Fruit fly (Drosophila melanogaster) whole organism, prepupa: ENCODE measurements around the gene CG12448.

Experiments used
- Blimp-1 ChIP-seq: fragments of 200-800 bp; sonication (Bioruptor generic); optimal IDR thresholded peaks from 3 replicates; lab custom pipeline; 2017; ENCODE audit warnings: missing biosample characterization, missing genetic modification characterization, mild to moderate bottlenecking, moderate library complexity, missing genetic modification reagents
- CG10631 ChIP-seq: fragments of 200-800 bp; sonication (Bioruptor generic); optimal IDR thresholded peaks from 2 replicates; lab custom pipeline; 2016; ENCODE audit warnings: missing biosample characterization, missing genetic modification characterization
- CG10669 ChIP-seq: fragments of 200-800 bp; sonication (Bioruptor generic); optimal IDR thresholded peaks from 3 replicates; lab custom pipeline; 2018; ENCODE audit warnings: missing biosample characterization, mild to moderate bottlenecking, missing genetic modification characterization, moderate library complexity
- CG11294 ChIP-seq: fragments of 200-800 bp; sonication (Bioruptor generic); IDR thresholded peaks from 2 replicates; pipeline ENCODE4 v1.3.6; 2022; ENCODE audit warnings: missing biosample characterization, missing genetic modification characterization
- CG15336 ChIP-seq: fragments of 200-800 bp; sonication (Bioruptor generic); IDR thresholded peaks from 2 replicates; pipeline ENCODE4 v1.3.6; 2022; ENCODE audit warnings: missing biosample characterization, missing genetic modification characterization
- CG1621 ChIP-seq: fragments of 200-800 bp; sonication (Bioruptor generic); optimal IDR thresholded peaks from 3 replicates; lab custom pipeline; 2018; ENCODE audit warnings: missing biosample characterization, mild to moderate bottlenecking, missing genetic modification characterization
- CG16779 ChIP-seq: fragments of 200-800 bp; sonication (Bioruptor generic); optimal IDR thresholded peaks from 3 replicates; lab custom pipeline; 2017; ENCODE audit warnings: missing biosample characterization, mild to moderate bottlenecking, missing genetic modification characterization
- CG3032 ChIP-seq: fragments of 200-800 bp; optimal IDR thresholded peaks from 2 replicates; lab custom pipeline; 2019; ENCODE audit warnings: missing biosample characterization, mild to moderate bottlenecking, missing genetic modification characterization, moderate library complexity
- CG31627 ChIP-seq: fragments of 200-800 bp; sonication (Bioruptor generic); optimal IDR thresholded peaks from 3 replicates; lab custom pipeline; 2016; ENCODE audit warnings: missing biosample characterization, missing genetic modification characterization
- CG32006 ChIP-seq: fragments of 200-800 bp; sonication (Bioruptor generic); optimal IDR thresholded peaks from 3 replicates; lab custom pipeline; 2017; ENCODE audit warnings: missing biosample characterization, mild to moderate bottlenecking, missing genetic modification characterization
- CG34406 ChIP-seq: fragments of 200-800 bp; sonication (Bioruptor generic); optimal IDR thresholded peaks from 3 replicates; lab custom pipeline; 2016; ENCODE audit warnings: missing biosample characterization, missing genetic modification characterization
- CG3919 ChIP-seq: fragments of 200-800 bp; sonication (Bioruptor generic); optimal IDR thresholded peaks from 3 replicates; lab custom pipeline; 2016; ENCODE audit warnings: missing biosample characterization, missing genetic modification characterization
- CG4318 ChIP-seq: fragments of 200-800 bp; sonication (Bioruptor generic); optimal IDR thresholded peaks from 3 replicates; lab custom pipeline; 2017; ENCODE audit warnings: missing biosample characterization, mild to moderate bottlenecking, missing genetic modification characterization
- CG6163 ChIP-seq: fragments of 200-800 bp; sonication (Bioruptor generic); IDR thresholded peaks from 3 replicates; pipeline ENCODE4 v1.3.6; 2022; ENCODE audit warnings: missing biosample characterization, missing genetic modification characterization
- CG6276 ChIP-seq: fragments of 200-800 bp; sonication (Bioruptor generic); optimal IDR thresholded peaks from 2 replicates; lab custom pipeline; 2017; ENCODE audit warnings: missing biosample characterization, mild to moderate bottlenecking, missing genetic modification characterization
- CG6792 ChIP-seq: fragments of 200-800 bp; sonication (Bioruptor generic); optimal IDR thresholded peaks from 3 replicates; lab custom pipeline; 2016; ENCODE audit warnings: missing biosample characterization, missing genetic modification characterization
- CG6808 ChIP-seq: fragments of 200-800 bp; sonication (Bioruptor generic); optimal IDR thresholded peaks from 3 replicates; lab custom pipeline; 2017; ENCODE audit warnings: missing biosample characterization, missing genetic modification characterization, mild to moderate bottlenecking, moderate library complexity, missing genetic modification reagents
- CG6854 ChIP-seq: fragments of 200-800 bp; sonication (Bioruptor generic); optimal IDR thresholded peaks from 2 replicates; lab custom pipeline; 2017; ENCODE audit warnings: missing biosample characterization, mild to moderate bottlenecking, missing genetic modification characterization
- CG7368 ChIP-seq: fragments of 200-800 bp; sonication (Bioruptor generic); optimal IDR thresholded peaks from 3 replicates; lab custom pipeline; 2016; ENCODE audit warnings: missing biosample characterization, missing genetic modification characterization
- CG8119 ChIP-seq: fragments of 200-800 bp; sonication (Bioruptor generic); IDR thresholded peaks from 3 replicates; pipeline ENCODE4 v1.3.6; 2022; ENCODE audit warnings: missing biosample characterization, missing genetic modification characterization
- CG8319 ChIP-seq: fragments of 200-800 bp; sonication (Bioruptor generic); optimal IDR thresholded peaks from 3 replicates; lab custom pipeline; 2016; ENCODE audit warnings: missing biosample characterization, missing genetic modification characterization
- CG8632 ChIP-seq: fragments of 200-800 bp; sonication (Bioruptor generic); optimal IDR thresholded peaks from 3 replicates; lab custom pipeline; 2016; ENCODE audit warnings: missing biosample characterization, missing genetic modification characterization
- CG9139 ChIP-seq: fragments of 200-800 bp; sonication (Bioruptor generic); optimal IDR thresholded peaks from 3 replicates; lab custom pipeline; 2017; ENCODE audit warnings: missing biosample characterization, mild to moderate bottlenecking, missing genetic modification characterization
- Eip75B ChIP-seq: fragments of 200-800 bp; sonication (Bioruptor generic); optimal IDR thresholded peaks from 3 replicates; lab custom pipeline; 2016; ENCODE audit warnings: missing biosample characterization, missing genetic modification characterization
- Eip78C ChIP-seq: fragments of 200-800 bp; sonication (Bioruptor generic); peaks from one replicate; lab custom pipeline; 2016; ENCODE audit warnings: missing biosample characterization, missing genetic modification characterization
- Ets21C ChIP-seq: fragments of 200-800 bp; sonication (Bioruptor generic); optimal IDR thresholded peaks from 3 replicates; lab custom pipeline; 2016; ENCODE audit warnings: missing biosample characterization, missing genetic modification characterization
- Hr39 ChIP-seq: fragments of 200-800 bp; sonication (Bioruptor generic); optimal IDR thresholded peaks from 2 replicates; lab custom pipeline; 2016; ENCODE audit warnings: missing biosample characterization, missing genetic modification characterization
- Hr4 ChIP-seq: fragments of 200-800 bp; sonication (Bioruptor generic); optimal IDR thresholded peaks from 3 replicates; lab custom pipeline; 2016; ENCODE audit warnings: missing biosample characterization, missing genetic modification characterization
- Lpt ChIP-seq: fragments of 200-800 bp; sonication (Bioruptor generic); optimal IDR thresholded peaks from 3 replicates; lab custom pipeline; 2016; ENCODE audit warnings: missing biosample characterization, missing genetic modification characterization
- Met ChIP-seq: fragments of 200-800 bp; sonication (Bioruptor generic); optimal IDR thresholded peaks from 3 replicates; lab custom pipeline; 2016; ENCODE audit warnings: missing biosample characterization, missing genetic modification characterization
- OdsH ChIP-seq: fragments of 200-800 bp; sonication (Bioruptor generic); optimal IDR thresholded peaks from 3 replicates; lab custom pipeline; 2016; ENCODE audit warnings: missing biosample characterization, missing genetic modification characterization
- Sox14 ChIP-seq: fragments of 200-800 bp; sonication (Bioruptor generic); optimal IDR thresholded peaks from 3 replicates; lab custom pipeline; 2016; ENCODE audit warnings: missing biosample characterization, missing genetic modification characterization
- Sox15 ChIP-seq: fragments of 200-800 bp; sonication (Bioruptor generic); optimal IDR thresholded peaks from 3 replicates; lab custom pipeline; 2016; ENCODE audit warnings: missing biosample characterization, missing genetic modification characterization
- achi ChIP-seq: fragments of 200-800 bp; sonication (Bioruptor generic); optimal IDR thresholded peaks from 3 replicates; lab custom pipeline; 2016; ENCODE audit warnings: missing biosample characterization, missing genetic modification characterization
- acj6 ChIP-seq: fragments of 200-800 bp; sonication (Bioruptor generic); optimal IDR thresholded peaks from 3 replicates; lab custom pipeline; 2016; ENCODE audit warnings: missing biosample characterization, missing genetic modification characterization
- cyc ChIP-seq: fragments of 200-800 bp; sonication (Bioruptor generic); optimal IDR thresholded peaks from 3 replicates; lab custom pipeline; 2016; ENCODE audit warnings: missing biosample characterization, missing genetic modification characterization
- dac ChIP-seq: fragments of 200-800 bp; sonication (Bioruptor generic); optimal IDR thresholded peaks from 2 replicates; lab custom pipeline; 2017; ENCODE audit warnings: missing biosample characterization, mild to moderate bottlenecking, missing genetic modification characterization
- dsx ChIP-seq: fragments of 200-800 bp; optimal IDR thresholded peaks from 3 replicates; lab custom pipeline; 2019; ENCODE audit warnings: missing biosample characterization, mild to moderate bottlenecking, missing genetic modification characterization, moderate library complexity; ENCODE audit not compliant: poor library complexity, severe bottlenecking
- eg ChIP-seq: fragments of 200-800 bp; sonication (Bioruptor generic); IDR thresholded peaks from 3 replicates; pipeline ENCODE4 v1.3.6; 2022; ENCODE audit warnings: missing biosample characterization, missing genetic modification characterization
- esn ChIP-seq: fragments of 200-800 bp; sonication (Bioruptor generic); optimal IDR thresholded peaks from 2 replicates; lab custom pipeline; 2016; ENCODE audit warnings: missing biosample characterization, mild to moderate bottlenecking, missing genetic modification characterization, moderate library complexity
- fd59A ChIP-seq: fragments of 200-800 bp; sonication (Bioruptor generic); optimal IDR thresholded peaks from 2 replicates; lab custom pipeline; 2017; ENCODE audit warnings: missing biosample characterization, mild to moderate bottlenecking, missing genetic modification characterization, missing genetic modification reagents
- fd85E ChIP-seq: fragments of 200-800 bp; sonication (Bioruptor generic); optimal IDR thresholded peaks from 3 replicates; lab custom pipeline; 2016; ENCODE audit warnings: missing biosample characterization, missing genetic modification characterization
- lz ChIP-seq: fragments of 200-800 bp; sonication (Bioruptor generic); optimal IDR thresholded peaks from 3 replicates; lab custom pipeline; 2016; ENCODE audit warnings: missing biosample characterization, missing genetic modification characterization
- pdm3 ChIP-seq: fragments of 200-800 bp; sonication (Bioruptor generic); optimal IDR thresholded peaks from 3 replicates; lab custom pipeline; 2016; ENCODE audit warnings: missing biosample characterization, missing genetic modification characterization
- salr ChIP-seq, 2 experiments: fragments of 200-800 bp; sonication (Bioruptor generic); optimal IDR thresholded peaks; 3 replicates each; lab custom pipeline; 2016 to 2018; ENCODE audit warnings: missing biosample characterization in 2 of 2, missing genetic modification characterization in 2 of 2, mild to moderate bottlenecking in 1 of 2
- spab ChIP-seq: fragments of 200-800 bp; sonication (Bioruptor generic); optimal IDR thresholded peaks from 2 replicates; lab custom pipeline; 2017; ENCODE audit warnings: missing biosample characterization, mild to moderate bottlenecking, missing genetic modification characterization, missing genetic modification reagents
- ss ChIP-seq, 2 experiments: fragments of 200-800 bp; sonication (Bioruptor generic); optimal IDR thresholded peaks; 2 replicates in 1 of 2; 3 replicates in 1 of 2; lab custom pipeline; 2017 to 2018; ENCODE audit warnings: mild to moderate bottlenecking in 2 of 2, missing biosample characterization in 2 of 2, missing genetic modification characterization in 2 of 2, moderate library complexity in 1 of 2
- svp ChIP-seq: fragments of 200-800 bp; sonication (Bioruptor generic); peaks from one replicate; lab custom pipeline; 2016; ENCODE audit warnings: missing biosample characterization, missing genetic modification characterization
- topi ChIP-seq: fragments of 200-800 bp; sonication (Bioruptor generic); optimal IDR thresholded peaks from 3 replicates; lab custom pipeline; 2016; ENCODE audit warnings: missing biosample characterization, missing genetic modification characterization
- vri ChIP-seq: fragments of 200-800 bp; sonication (Bioruptor generic); optimal IDR thresholded peaks from 3 replicates; lab custom pipeline; 2016; ENCODE audit warnings: missing biosample characterization, mild to moderate bottlenecking, missing genetic modification characterization

The CG12448 gene

dm6 chr2L:15912008-15912900 is 29.0 kb upstream of the CG12448 start:
- TF ChIP-seq Ets21C (GFP tag; lab: Kevin White, UChicago) = peak; percentile 51
- TF ChIP-seq topi (GFP tag; lab: Kevin White, UChicago) = peak; percentile 68
- TF ChIP-seq CG15336 (GFP tag; lab: Robert Waterston, UW) = peak; percentile 88
- TF ChIP-seq dac (GFP tag; lab: Kevin White, UChicago) = peak; percentile 49
- peak; percentile 69 for TF ChIP-seq lz
- peak; percentile 77 for TF ChIP-seq CG8632
- TF ChIP-seq CG6854 (GFP tag; lab: Kevin White, UChicago) = no peak
- peak; percentile 47 for TF ChIP-seq fd59A (GFP tag; lab: Kevin White, UChicago)
- TF ChIP-seq cyc (GFP tag; lab: Kevin White, UChicago) = peak; percentile 68
- peak; percentile 69 for TF ChIP-seq CG3919
- peak; percentile 77 for TF ChIP-seq Sox15 (GFP tag; lab: Kevin White, UChicago)
- peak; percentile 78 for TF ChIP-seq CG6792
- TF ChIP-seq svp = peak; percentile 49
- no peak for TF ChIP-seq spab (GFP tag; lab: Kevin White, UChicago)
- peak; percentile 68 for TF ChIP-seq CG8319
- peak; percentile 59 for TF ChIP-seq CG16779 (tag; lab: Kevin White, UChicago)
- peak; percentile 65 for TF ChIP-seq CG31627 (GFP tag; lab: Kevin White, UChicago)
- peak; percentile 85 for TF ChIP-seq CG10631 (GFP tag; lab: Kevin White, UChicago)
- peak; percentile 70 for TF ChIP-seq CG4318 (GFP tag; lab: Kevin White, UChicago)
- peak; percentile 61 for TF ChIP-seq CG7368 (GFP tag; lab: Kevin White, UChicago)
- TF ChIP-seq CG10669 (GFP tag; lab: Kevin White, UChicago) = peak; percentile 56
- TF ChIP-seq fd85E (GFP tag; lab: Kevin White, UChicago) = no peak
- peak; percentile 34 for TF ChIP-seq dsx (GFP tag; lab: Kevin White, UChicago)
- TF ChIP-seq Eip78C (GFP tag; lab: Kevin White, UChicago) = peak; percentile 94
- TF ChIP-seq Sox14 (GFP tag; lab: Kevin White, UChicago) = peak; percentile 45
- TF ChIP-seq CG6808 (GFP tag; lab: Kevin White, UChicago) = peak; percentile 43
- peak; percentile 69 for TF ChIP-seq CG3032 (tag; lab: Kevin White, UChicago)
- peak; percentile 67 for TF ChIP-seq pdm3 (GFP tag; lab: Kevin White, UChicago)
- TF ChIP-seq achi (GFP tag; lab: Kevin White, UChicago) = peak; percentile 88
- TF ChIP-seq CG11294 (GFP tag; lab: Robert Waterston, UW) = peak; percentile 80; the same call in 1 of the 2 replicates
- no peak for TF ChIP-seq Eip75B (GFP tag; lab: Kevin White, UChicago)
- no peak for TF ChIP-seq Blimp-1 (GFP tag; lab: Kevin White, UChicago)
- peak; percentile 77 for TF ChIP-seq Hr39 (GFP tag; lab: Kevin White, UChicago)
- peak; percentile 90 for TF ChIP-seq Hr4 (GFP tag; lab: Kevin White, UChicago)
- TF ChIP-seq acj6 (GFP tag; lab: Kevin White, UChicago) = peak; percentile 77
- no peak for TF ChIP-seq CG9139 (GFP tag; lab: Kevin White, UChicago)
- peak; percentile 85 for TF ChIP-seq CG34406 (GFP tag; lab: Kevin White, UChicago)
- TF ChIP-seq esn (GFP tag; lab: Kevin White, UChicago) = peak; percentile 84
- peak; percentile 87 for TF ChIP-seq eg (GFP tag; lab: Robert Waterston, UW)
- peak; percentile 91 for TF ChIP-seq CG8119 (GFP tag; lab: Robert Waterston, UW)
- peak in 1 of 2 experiments; percentile 79 for TF ChIP-seq salr (GFP tag; optimal IDR thresholded peaks at IDR 0.05; lab: Kevin White, UChicago)
- TF ChIP-seq CG32006 (GFP tag; lab: Kevin White, UChicago) = peak; percentile 86
- TF ChIP-seq CG6163 = peak; percentile 62; the same call in 2 of the 3 replicates
- TF ChIP-seq ss (GFP tag; optimal IDR thresholded peaks at IDR 0.05; lab: Kevin White, UChicago) = peak; percentile 10 to 42
- peak; percentile 91 for TF ChIP-seq OdsH (GFP tag; lab: Kevin White, UChicago)
- peak; percentile 99 for TF ChIP-seq vri (GFP tag; lab: Kevin White, UChicago)
- TF ChIP-seq CG6276 = peak; percentile 65
- peak; percentile 54 for TF ChIP-seq Lpt (GFP tag; lab: Kevin White, UChicago)
- peak; percentile 19 for TF ChIP-seq Met (GFP tag; lab: Kevin White, UChicago)
- no peak for TF ChIP-seq CG1621 (tag; lab: Kevin White, UChicago)
